Worm (Caenorhabditis elegans) whole organism, young adult: ENCODE results near the gene maph-1.3.

Experiments
- C06A6.2 ChIP-seq: fragments of 200-800 bp; sonication (Bioruptor generic); conservative IDR thresholded peaks from 2 replicates; pipeline ENCODE4 v1.3.6; 2022; ENCODE audit warnings: missing genetic modification characterization, missing compliant biosample characterization
- F33H1.4 ChIP-seq: fragments of 200-800 bp; sonication (Bioruptor generic); IDR thresholded peaks from 2 replicates; pipeline ENCODE4 v1.3.6; 2022; ENCODE audit warnings: missing genetic modification reagents, missing genetic modification characterization, missing compliant biosample characterization
- F52B5.7 ChIP-seq: sonication (generic microtip); optimal IDR thresholded peaks from 2 replicates; lab custom pipeline; 2016; ENCODE audit warnings: mild to moderate bottlenecking, missing genetic modification characterization, missing compliant biosample characterization
- F55B11.4 ChIP-seq: sonication (generic microtip); optimal IDR thresholded peaks from 2 replicates; lab custom pipeline; 2016; ENCODE audit warnings: missing compliant biosample characterization, missing genetic modification characterization, borderline replicate concordance; ENCODE audit not compliant: insufficient read depth
- T07F8.4 ChIP-seq: sonication (generic microtip); optimal IDR thresholded peaks from 2 replicates; lab custom pipeline; 2016; ENCODE audit warnings: mild to moderate bottlenecking, missing genetic modification characterization, moderate library complexity, missing compliant biosample characterization
- Y56A3A.18 ChIP-seq: fragments of 200-800 bp; sonication (Bioruptor generic); IDR thresholded peaks from 2 replicates; pipeline ENCODE4 v1.3.6; 2022; ENCODE audit warnings: missing genetic modification reagents, missing genetic modification characterization, missing compliant biosample characterization
- Y79H2A.3 ChIP-seq: fragments of 200-800 bp; sonication (Bioruptor generic); conservative IDR thresholded peaks from 2 replicates; pipeline ENCODE4 v1.3.6; 2022; ENCODE audit warnings: missing genetic modification reagents, missing genetic modification characterization, missing compliant biosample characterization
- Y95B8A.8 ChIP-seq: fragments of 200-800 bp; sonication (Bioruptor generic); IDR thresholded peaks from 2 replicates; pipeline ENCODE4 v1.3.6; 2022; ENCODE audit warnings: missing genetic modification reagents, missing genetic modification characterization, missing compliant biosample characterization
- aptf-2 ChIP-seq: fragments of 200-800 bp; sonication (Bioruptor generic); conservative IDR thresholded peaks from 2 replicates; pipeline ENCODE4 v1.3.6; 2022; ENCODE audit warnings: missing genetic modification reagents, missing genetic modification characterization, missing compliant biosample characterization
- attf-5 ChIP-seq: fragments of 200-800 bp; sonication (Bioruptor generic); optimal IDR thresholded peaks from 2 replicates; lab custom pipeline; 2018; ENCODE audit warnings: mild to moderate bottlenecking, missing genetic modification characterization, missing compliant biosample characterization
- cebp-1 ChIP-seq, 2 experiments: fragments of 200-800 bp in 1 of 2; sonication (Bioruptor generic) in 1 of 2; sonication (generic microtip) in 1 of 2; IDR thresholded peaks in 1 of 2; optimal IDR thresholded peaks in 1 of 2; 2 replicates each; pipeline versions ENCODE4 v1.3.6 to Lab custom; 2017 to 2022; ENCODE audit warnings: missing compliant biosample characterization in 2 of 2, missing genetic modification characterization in 2 of 2, mild to moderate bottlenecking in 1 of 2, missing genetic modification reagents in 1 of 2, moderate library complexity in 1 of 2
- ceh-27 ChIP-seq: fragments of 200-800 bp; sonication (Bioruptor generic); optimal IDR thresholded peaks from 2 replicates; lab custom pipeline; 2018; ENCODE audit warnings: mild to moderate bottlenecking, missing genetic modification characterization, moderate library complexity, missing compliant biosample characterization
- ceh-79 ChIP-seq: sonication (generic microtip); optimal IDR thresholded peaks from 2 replicates; lab custom pipeline; 2017; ENCODE audit warnings: mild to moderate bottlenecking, missing genetic modification characterization, missing compliant biosample characterization
- dox-1 ChIP-seq: fragments of 200-800 bp; sonication (Bioruptor generic); IDR thresholded peaks from 2 replicates; pipeline ENCODE4 v1.3.6; 2022; ENCODE audit warnings: missing genetic modification reagents, missing genetic modification characterization, missing compliant biosample characterization
- egl-18 ChIP-seq: fragments of 200-800 bp; sonication (Bioruptor generic); IDR thresholded peaks from 2 replicates; pipeline ENCODE4 v1.3.6; 2022; ENCODE audit warnings: missing genetic modification reagents, missing genetic modification characterization, missing compliant biosample characterization
- ets-4 ChIP-seq: fragments of 200-800 bp; sonication (Bioruptor generic); optimal IDR thresholded peaks from 2 replicates; lab custom pipeline; 2018; ENCODE audit warnings: mild to moderate bottlenecking, missing genetic modification characterization, missing compliant biosample characterization
- him-1 ChIP-seq: sonication (generic microtip); optimal IDR thresholded peaks from 2 replicates; lab custom pipeline; 2016; ENCODE audit warnings: missing genotype, missing genetic modification reagents, missing genetic modification characterization, missing compliant biosample characterization
- hlh-12 ChIP-seq: sonication (generic microtip); optimal IDR thresholded peaks from 2 replicates; lab custom pipeline; 2016; ENCODE audit warnings: missing genetic modification characterization, missing compliant biosample characterization
- hmg-1.2 ChIP-seq: fragments of 200-800 bp; sonication (Bioruptor generic); IDR thresholded peaks from 2 replicates; pipeline ENCODE4 v1.3.6; 2022; ENCODE audit warnings: missing genetic modification reagents, missing genetic modification characterization, missing compliant biosample characterization
- lin-26 ChIP-seq: fragments of 200-800 bp; sonication (Bioruptor generic); IDR thresholded peaks from 2 replicates; pipeline ENCODE4 v1.3.6; 2022; ENCODE audit warnings: missing genetic modification reagents, missing genetic modification characterization, missing compliant biosample characterization
- lin-35 ChIP-seq, 3 experiments: fragments of 150-350 bp in 2 of 3; sonication (generic microtip) in 1 of 3; optimal IDR thresholded peaks; 2 replicates each; lab custom pipeline; 2014 to 2018; ENCODE audit warnings: missing biosample characterization in 3 of 3, missing genetic modification characterization in 3 of 3, missing genetic modification reagents in 3 of 3
- lin-54 ChIP-seq: fragments of 200-800 bp; sonication (Bioruptor generic); optimal IDR thresholded peaks from 2 replicates; lab custom pipeline; 2018; ENCODE audit warnings: mild to moderate bottlenecking, missing genetic modification characterization, missing compliant biosample characterization
- lsy-27 ChIP-seq: sonication (generic microtip); optimal IDR thresholded peaks from 2 replicates; lab custom pipeline; 2017; ENCODE audit warnings: missing genetic modification characterization, mild to moderate bottlenecking, missing compliant biosample characterization, antibody characterized with exemption, missing genotype, borderline replicate concordance; ENCODE audit not compliant: insufficient read depth
- madf-10 ChIP-seq: sonication (generic microtip); optimal IDR thresholded peaks from 2 replicates; lab custom pipeline; 2016; ENCODE audit warnings: mild to moderate bottlenecking, missing genetic modification characterization, missing compliant biosample characterization
- nfyb-1 ChIP-seq: fragments of 200-800 bp; sonication (Bioruptor generic); IDR thresholded peaks from 2 replicates; pipeline ENCODE4 v1.3.6; 2022; ENCODE audit warnings: missing genetic modification reagents, missing genetic modification characterization, missing compliant biosample characterization
- nhr-80 ChIP-seq: sonication (generic microtip); optimal IDR thresholded peaks from 2 replicates; lab custom pipeline; 2016; ENCODE audit warnings: missing genetic modification characterization, missing compliant biosample characterization
- rcor-1 ChIP-seq: fragments of 200-800 bp; sonication (Bioruptor generic); IDR thresholded peaks from 2 replicates; pipeline ENCODE4 v1.3.6; 2022; ENCODE audit warnings: missing genetic modification reagents, missing genetic modification characterization, missing compliant biosample characterization
- rpc-1 ChIP-seq, 2 experiments: fragments of 150-350 bp in 1 of 2; sonication (generic microtip) in 1 of 2; optimal IDR thresholded peaks; 2 replicates each; lab custom pipeline; 2014 to 2018; ENCODE audit warnings: missing biosample characterization in 1 of 2, missing genetic modification characterization in 1 of 2, missing genetic modification reagents in 1 of 2, missing genotype in 1 of 2
- sea-2 ChIP-seq: fragments of 200-800 bp; sonication (Bioruptor generic); IDR thresholded peaks from 2 replicates; pipeline ENCODE4 v1.3.6; 2022; ENCODE audit warnings: missing genetic modification characterization, missing compliant biosample characterization
- snpc-4 ChIP-seq, 5 experiments: fragments of 150-350 bp in 1 of 5; sonication (generic microtip) in 4 of 5; optimal IDR thresholded peaks; 2 replicates each; lab custom pipeline; 2014 to 2018; ENCODE audit warnings: missing genetic modification characterization in 5 of 5, missing biosample characterization in 3 of 5, antibody characterized with exemption in 2 of 5, mild to moderate bottlenecking in 2 of 5, missing compliant biosample characterization in 2 of 5, missing genotype in 2 of 5, moderate library complexity in 2 of 5, missing genetic modification reagents in 1 of 5
- tbp1 ChIP-seq: fragments of 200-800 bp; sonication (Bioruptor generic); optimal IDR thresholded peaks from 2 replicates; lab custom pipeline; 2018; ENCODE audit warnings: mild to moderate bottlenecking, missing genetic modification characterization, missing compliant biosample characterization
- ztf-18 ChIP-seq: sonication (generic microtip); optimal IDR thresholded peaks from 2 replicates; lab custom pipeline; 2016; ENCODE audit warnings: missing genotype, mild to moderate bottlenecking, missing genetic modification characterization, missing compliant biosample characterization
- ztf-26 ChIP-seq: sonication (generic microtip); optimal IDR thresholded peaks from 2 replicates; lab custom pipeline; 2017; ENCODE audit warnings: missing genetic modification characterization, missing compliant biosample characterization
- ztf-3 ChIP-seq: fragments of 200-800 bp; sonication (Bioruptor generic); optimal IDR thresholded peaks from 2 replicates; lab custom pipeline; 2018; ENCODE audit warnings: mild to moderate bottlenecking, missing genetic modification characterization, missing compliant biosample characterization
- ztf-6 ChIP-seq: fragments of 200-800 bp; sonication (Bioruptor generic); IDR thresholded peaks from 2 replicates; pipeline ENCODE4 v1.3.6; 2022; ENCODE audit warnings: missing genetic modification reagents, missing genetic modification characterization, missing compliant biosample characterization

maph-1.3 gene

ce11 chrIII:3878986-3879756 is 34.5 kb downstream of the maph-1.3 start:
- no peak for TF ChIP-seq him-1 (tag; lab: Kevin White, UChicago)
- TF ChIP-seq ztf-18 (tag; lab: Kevin White, UChicago) = no peak
- TF ChIP-seq ceh-27 (GFP tag; lab: Kevin White, UChicago) = no peak
- no peak for TF ChIP-seq cebp-1 (GFP tag; IDR thresholded peaks at IDR 0.05; lab: Robert Waterston, UW)
- peak; percentile 75 for TF ChIP-seq cebp-1 (tag; optimal IDR thresholded peaks at IDR 0.05; lab: Kevin White, UChicago)
- TF ChIP-seq snpc-4 (GFP tag; optimal IDR thresholded peaks at IDR 0.05; lab: Kevin White, UChicago) = no peak
- TF ChIP-seq snpc-4 (tag; optimal IDR thresholded peaks at IDR 0.05; lab: Kevin White, UChicago) = peak in 2 of 4 experiments; percentile 20 to 40
- no peak for TF ChIP-seq attf-5
- TF ChIP-seq sea-2 (GFP tag; lab: Robert Waterston, UW) = no peak
- TF ChIP-seq hlh-12 = no peak
- TF ChIP-seq Y79H2A.3 (GFP tag; lab: Robert Waterston, UW) = no peak

DNA sequence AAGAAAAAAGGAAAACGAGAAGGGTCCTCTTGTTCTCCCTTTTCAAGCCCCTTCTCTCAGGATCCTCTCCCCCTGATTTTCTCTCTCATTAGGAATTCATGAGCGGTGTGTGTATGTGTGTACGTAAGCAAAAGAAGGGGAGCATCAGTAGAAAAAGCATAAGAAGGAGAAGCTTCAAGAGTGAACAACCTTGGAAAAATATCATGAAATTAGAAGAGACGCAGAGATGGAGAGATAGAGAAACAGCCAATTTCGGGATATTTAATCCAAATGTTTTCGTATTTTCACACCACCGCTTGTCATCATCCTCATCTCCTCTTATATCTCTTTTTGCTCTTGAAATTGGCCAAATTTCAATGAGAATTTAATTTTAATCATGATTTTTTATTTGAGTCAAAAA is 38.5 kb downstream of the maph-1.3 start:
- TF ChIP-seq Y95B8A.8 (GFP tag; lab: Robert Waterston, UW) (no peak), hmg-1.2 (GFP tag; lab: Robert Waterston, UW) (0 out of 2 replicates have a peak, but pooled peaks have one; percentile 12)
- TF ChIP-seq, all 124 proteins: peak for 1

DNA sequence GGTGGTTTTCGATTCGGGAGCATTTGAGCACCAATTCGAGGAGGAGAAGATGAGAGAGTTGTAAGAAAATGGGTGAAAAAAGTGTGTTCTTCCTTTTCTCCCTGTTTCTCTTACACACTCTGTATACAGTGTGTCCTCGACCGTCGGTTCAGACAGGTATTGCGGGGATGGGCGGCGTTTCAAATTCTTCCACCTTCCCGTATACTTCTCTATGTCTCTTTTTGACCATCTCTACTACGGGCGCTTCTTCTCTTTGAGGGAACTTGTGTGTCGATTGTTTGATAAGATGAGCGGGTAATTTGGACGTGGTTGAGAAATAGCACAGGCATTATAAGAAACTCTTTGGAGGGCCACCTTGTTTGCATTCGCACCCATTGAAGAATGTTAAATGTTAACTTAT is 42.9 kb downstream of the maph-1.3 start:
- TF ChIP-seq hmg-1.2 (GFP tag; lab: Robert Waterston, UW) (peak; percentile 24; the same call in 1 of the 2 replicates), nhr-80 (tag; lab: Kevin White, UChicago) (peak; percentile 91), attf-5 (peak; percentile 12), cebp-1 (GFP tag; IDR thresholded peaks at IDR 0.05; lab: Robert Waterston, UW) (no peak), cebp-1 (tag; optimal IDR thresholded peaks at IDR 0.05; lab: Kevin White, UChicago) (peak; percentile 48), dox-1 (peak; percentile 74), lsy-27 (tag; lab: Kevin White, UChicago) (no peak), ztf-18 (tag; lab: Kevin White, UChicago) (no peak), rpc-1 (optimal IDR thresholded peaks at IDR 0.05; lab: Kevin White, UChicago) (no peak), rpc-1 (tag; optimal IDR thresholded peaks at IDR 0.05; lab: Kevin White, UChicago) (no peak), nfyb-1 (no peak), ztf-26 (tag; lab: Kevin White, UChicago) (no peak), lin-54 (GFP tag; lab: Kevin White, UChicago) (no peak), lin-35 (GFP tag; optimal IDR thresholded peaks at IDR 0.05; lab: Kevin White, UChicago) (no peak), aptf-2 (GFP tag; lab: Robert Waterston, UW) (no peak)

DNA sequence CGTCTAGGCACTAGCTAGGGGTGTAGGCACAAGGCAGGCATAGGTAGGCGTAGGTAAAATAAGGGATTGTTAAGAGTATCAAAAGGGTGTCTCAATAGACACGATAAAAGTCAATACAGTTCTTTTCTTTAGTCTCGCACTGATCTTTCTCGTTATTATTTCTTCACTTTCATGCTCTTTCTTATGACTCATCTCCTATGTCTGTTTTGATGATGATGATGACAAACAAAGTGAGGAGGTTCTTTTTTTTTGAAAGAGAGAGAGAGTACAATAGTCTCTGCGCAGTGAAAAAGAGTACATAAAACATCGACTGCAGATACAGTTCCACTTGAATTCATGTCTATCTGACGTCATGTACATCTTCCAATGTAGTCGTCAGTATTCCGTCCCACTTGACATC is 45.2 kb downstream of the maph-1.3 start:
- no peak for TF ChIP-seq T07F8.4
- no peak for TF ChIP-seq egl-18 (GFP tag; lab: Robert Waterston, UW)
- TF ChIP-seq rcor-1 (GFP tag; lab: Robert Waterston, UW) = no peak
- TF ChIP-seq F33H1.4 = no peak
- TF ChIP-seq Y56A3A.18 (GFP tag; lab: Robert Waterston, UW) = no peak
- TF ChIP-seq ztf-3 (GFP tag; lab: Kevin White, UChicago) = no peak
- no peak for TF ChIP-seq ets-4 (GFP tag; lab: Kevin White, UChicago)
- no peak for TF ChIP-seq lin-26 (GFP tag; lab: Robert Waterston, UW)
- TF ChIP-seq tbp1 (GFP tag; lab: Kevin White, UChicago) = no peak
- TF ChIP-seq sea-2 (GFP tag; lab: Robert Waterston, UW) = no peak
- no peak for TF ChIP-seq ztf-6 (GFP tag; lab: Robert Waterston, UW)
- TF ChIP-seq madf-10 (tag; lab: Kevin White, UChicago) = no peak
- no peak for TF ChIP-seq F55B11.4
- TF ChIP-seq F52B5.7 (tag; lab: Kevin White, UChicago) = no peak
- TF ChIP-seq C06A6.2 (GFP tag; lab: Robert Waterston, UW) = no peak
- no peak for TF ChIP-seq ceh-79 (tag; lab: Kevin White, UChicago)
